Worm (Caenorhabditis elegans): ENCODE data around the gene sre-47.

DNA sequence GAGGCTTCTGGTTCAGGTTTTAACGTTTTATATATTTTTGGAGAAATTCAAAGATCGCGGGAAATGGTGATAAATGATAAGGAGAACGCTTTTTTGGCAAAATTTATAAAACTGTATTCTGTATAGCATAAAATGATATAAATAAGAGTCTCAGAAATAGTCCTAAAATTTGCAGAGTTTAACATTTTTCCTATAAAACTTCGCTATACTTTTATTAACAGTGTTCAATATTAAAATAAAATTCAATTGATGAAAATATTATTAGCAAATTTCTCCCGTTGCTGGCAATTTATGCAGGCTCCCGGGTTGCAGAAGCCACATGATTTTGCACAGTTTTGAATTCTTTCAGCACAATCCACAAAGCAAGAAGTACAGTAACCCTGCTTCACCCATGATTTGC lies 14.5 kb upstream of the sre-47 start, which contains the start of gene F01D5.2:
- TF ChIP-seq ztf-29 (GFP tag; IDR thresholded peaks at IDR 0.05) = no peak
- no peak for TF ChIP-seq flt-1 (GFP tag; IDR thresholded peaks at IDR 0.05)
- no peak for TF ChIP-seq med-1 (GFP tag; optimal IDR thresholded peaks at IDR 0.05; ENCODE audit: insufficient read depth)
- no peak for TF ChIP-seq ref-1 (GFP tag; conservative IDR thresholded peaks at IDR 0.05)

Measured in whole organism, midembryonic.